Worm (Caenorhabditis elegans) whole organism, L2 larva: ENCODE results near the gene dhs-5.

Experiments
- ama-1 ChIP-seq: fragments of 150-350 bp; optimal IDR thresholded peaks from 2 replicates; lab custom pipeline; 2018; ENCODE audit warnings: inconsistent platforms
- fos-1 ChIP-seq: fragments of 150-350 bp; optimal IDR thresholded peaks from 2 replicates; lab custom pipeline; 2014; ENCODE audit warnings: missing biosample characterization, missing genetic modification characterization
- nhr-11 ChIP-seq: fragments of 150-350 bp; optimal IDR thresholded peaks from 2 replicates; lab custom pipeline; 2014; ENCODE audit warnings: missing biosample characterization, missing genetic modification characterization
- nhr-25 ChIP-seq: fragments of 150-350 bp; sonication (generic microtip); optimal IDR thresholded peaks from 3 replicates; lab custom pipeline; 2014; ENCODE audit warnings: missing biosample characterization, missing genetic modification characterization
- unc-62 ChIP-seq: fragments of 150-350 bp; optimal IDR thresholded peaks from 2 replicates; lab custom pipeline; 2014; ENCODE audit warnings: missing biosample characterization, missing genetic modification reagents, missing genetic modification characterization

- TF ChIP-seq nhr-25 (tag; lab: Kevin White, UChicago) (no peak), unc-62 (no peak), nhr-11 (tag; lab: Kevin White, UChicago) (no peak), ama-1 (lab: Kevin White, UChicago) (no peak), fos-1 (tag; lab: Kevin White, UChicago) (peak; percentile 2)
These were observed 50.1 kb downstream of the dhs-5 start, which contains the start of gene cyp-44A1 for ce11 chrII:5503760-5504159.
